Worm (Caenorhabditis elegans) whole organism, mixed stage, embryonic: ENCODE data around the gene sax-7.

Experiments
- M03D4.4 ChIP-seq: sonication (generic microtip); optimal IDR thresholded peaks from 2 replicates; lab custom pipeline; 2017; ENCODE audit warnings: mild to moderate bottlenecking, missing genetic modification characterization, missing compliant biosample characterization
- ces-1 ChIP-seq: fragments of 150-350 bp; optimal IDR thresholded peaks from 2 replicates; lab custom pipeline; 2014; ENCODE audit warnings: missing biosample characterization, missing genetic modification reagents, missing genetic modification characterization
- lin-32 ChIP-seq: fragments of 200-800 bp; sonication (Bioruptor generic); optimal IDR thresholded peaks from 2 replicates; lab custom pipeline; 2018; ENCODE audit warnings: mild to moderate bottlenecking, missing genetic modification characterization, missing compliant biosample characterization
- mls-2 ChIP-seq: sonication (generic microtip); optimal IDR thresholded peaks from 2 replicates; lab custom pipeline; 2016; ENCODE audit warnings: mild to moderate bottlenecking, missing genetic modification characterization, moderate library complexity, missing compliant biosample characterization
- nhr-12 ChIP-seq: fragments of 150-350 bp; optimal IDR thresholded peaks from 2 replicates; lab custom pipeline; 2014; ENCODE audit warnings: missing biosample characterization, missing genetic modification characterization
- nhr-2 ChIP-seq: fragments of 150-350 bp; optimal IDR thresholded peaks from 2 replicates; lab custom pipeline; 2014; ENCODE audit warnings: missing biosample characterization, missing genetic modification characterization
- nhr-28 ChIP-seq: fragments of 150-350 bp; optimal IDR thresholded peaks from 2 replicates; lab custom pipeline; 2014; ENCODE audit warnings: missing biosample characterization, missing genetic modification characterization
- nhr-76 ChIP-seq: sonication (generic microtip); optimal IDR thresholded peaks from 2 replicates; lab custom pipeline; 2017; ENCODE audit warnings: missing biosample characterization, missing genetic modification characterization
- pha-4 ChIP-seq: fragments of 150-350 bp; optimal IDR thresholded peaks from 2 replicates; lab custom pipeline; 2018; ENCODE audit warnings: missing biosample characterization, missing genetic modification reagents, missing genetic modification characterization
- unc-62 ChIP-seq: fragments of 150-350 bp; optimal IDR thresholded peaks from 2 replicates; lab custom pipeline; 2014; ENCODE audit warnings: missing biosample characterization, missing genetic modification reagents, missing genetic modification characterization
- ztf-11 ChIP-seq: fragments of 150-350 bp; optimal IDR thresholded peaks from 2 replicates; lab custom pipeline; 2014; ENCODE audit warnings: missing biosample characterization, missing genetic modification characterization

ce11 chrIV:8044574-8044973, 17.9 kb upstream of the sax-7 start, which contains the start of gene nhr-258:
- TF ChIP-seq nhr-12: no peak
- TF ChIP-seq mls-2 (tag; lab: Kevin White, UChicago): no peak
- TF ChIP-seq ztf-11 (tag; lab: Kevin White, UChicago): no peak
- TF ChIP-seq pha-4 (tag; lab: Kevin White, UChicago): no peak
- no peak for TF ChIP-seq lin-32
- no peak for TF ChIP-seq nhr-76 (tag; lab: Kevin White, UChicago)
- TF ChIP-seq ces-1 (GFP tag; lab: Kevin White, UChicago): no peak
- no peak for TF ChIP-seq unc-62 (GFP tag; lab: Kevin White, UChicago)
- TF ChIP-seq nhr-28 (tag; lab: Kevin White, UChicago): no peak
- TF ChIP-seq nhr-2 (tag; lab: Kevin White, UChicago): no peak
- TF ChIP-seq M03D4.4: no peak
